Worm (Caenorhabditis elegans) whole organism, early embryonic: ENCODE data around the gene Y54G2A.13.
"Not testable (repeated sequence)": the region's sequence is repeated elsewhere in the genome, so short reads cannot be mapped to it uniquely, and the experiment has no call there.

Experiments
- B0310.2 ChIP-seq: sonication (generic microtip); optimal IDR thresholded peaks from 2 replicates; lab custom pipeline; 2016; ENCODE audit warnings: mild to moderate bottlenecking, missing genetic modification characterization, missing compliant biosample characterization
- F13C5.2 ChIP-seq: sonication (generic microtip); optimal IDR thresholded peaks from 2 replicates; lab custom pipeline; 2017; ENCODE audit warnings: mild to moderate bottlenecking, missing genetic modification characterization, inconsistent platforms, missing compliant biosample characterization
- aly-1 ChIP-seq: sonication (generic microtip); optimal IDR thresholded peaks from 2 replicates; lab custom pipeline; 2016; ENCODE audit warnings: missing genetic modification characterization, missing compliant biosample characterization
- ama-1 ChIP-seq: fragments of 150-350 bp; optimal IDR thresholded peaks from 2 replicates; lab custom pipeline; 2014
- ceh-13 ChIP-seq: fragments of 200-800 bp; sonication (Bioruptor generic); optimal IDR thresholded peaks from 2 replicates; lab custom pipeline; 2018; ENCODE audit warnings: mild to moderate bottlenecking, missing genetic modification characterization, missing compliant biosample characterization
- ceh-36 ChIP-seq: sonication (generic microtip); optimal IDR thresholded peaks from 2 replicates; lab custom pipeline; 2016; ENCODE audit warnings: missing genetic modification characterization, inconsistent platforms, missing compliant biosample characterization
- ets-7 ChIP-seq: sonication (generic microtip); optimal IDR thresholded peaks from 2 replicates; lab custom pipeline; 2016; ENCODE audit warnings: missing genotype, missing genetic modification characterization, missing compliant biosample characterization
- flt-1 ChIP-seq: fragments of 200-800 bp; sonication (Bioruptor generic); IDR thresholded peaks from 2 replicates; pipeline ENCODE4 v1.3.6; 2022; ENCODE audit warnings: missing genetic modification characterization, missing compliant biosample characterization
- hmbx-1 ChIP-seq: sonication (generic microtip); optimal IDR thresholded peaks from 2 replicates; lab custom pipeline; 2016; ENCODE audit warnings: mild to moderate bottlenecking, missing genetic modification characterization, missing compliant biosample characterization
- hmg-4 ChIP-seq: fragments of 200-800 bp; sonication (Bioruptor generic); optimal IDR thresholded peaks from 2 replicates; lab custom pipeline; 2018; ENCODE audit warnings: mild to moderate bottlenecking, missing genetic modification characterization, missing compliant biosample characterization
- hnd-1 ChIP-seq: sonication (generic microtip); optimal IDR thresholded peaks from 2 replicates; lab custom pipeline; 2016; ENCODE audit warnings: missing genetic modification characterization, missing compliant biosample characterization
- pes-1 ChIP-seq: fragments of 200-800 bp; sonication (Bioruptor generic); IDR thresholded peaks from 2 replicates; pipeline ENCODE4 v1.3.6; 2022; ENCODE audit warnings: missing genetic modification reagents, missing genetic modification characterization, missing compliant biosample characterization
- scrt-1 ChIP-seq: fragments of 200-800 bp; sonication (Bioruptor generic); IDR thresholded peaks from 2 replicates; pipeline ENCODE4 v1.3.6; 2022; ENCODE audit warnings: missing genetic modification characterization, missing compliant biosample characterization
- sea-1 ChIP-seq: fragments of 200-800 bp; sonication (Bioruptor generic); conservative IDR thresholded peaks from 2 replicates; pipeline ENCODE4 v1.3.6; 2022; ENCODE audit warnings: missing genetic modification characterization, missing compliant biosample characterization
- tbx-11 ChIP-seq: fragments of 200-800 bp; sonication (Bioruptor generic); IDR thresholded peaks from 2 replicates; pipeline ENCODE4 v1.3.6; 2022; ENCODE audit warnings: missing genetic modification characterization, missing compliant biosample characterization
- tbx-37 ChIP-seq: fragments of 200-800 bp; sonication (Bioruptor generic); conservative IDR thresholded peaks from 2 replicates; pipeline ENCODE4 v1.3.6; 2022; ENCODE audit warnings: missing genetic modification reagents, missing genetic modification characterization, missing compliant biosample characterization
- tra-4 ChIP-seq: sonication (generic microtip); optimal IDR thresholded peaks from 2 replicates; lab custom pipeline; 2017; ENCODE audit warnings: missing genetic modification characterization, missing compliant biosample characterization

Gene Y54G2A.13

DNA sequence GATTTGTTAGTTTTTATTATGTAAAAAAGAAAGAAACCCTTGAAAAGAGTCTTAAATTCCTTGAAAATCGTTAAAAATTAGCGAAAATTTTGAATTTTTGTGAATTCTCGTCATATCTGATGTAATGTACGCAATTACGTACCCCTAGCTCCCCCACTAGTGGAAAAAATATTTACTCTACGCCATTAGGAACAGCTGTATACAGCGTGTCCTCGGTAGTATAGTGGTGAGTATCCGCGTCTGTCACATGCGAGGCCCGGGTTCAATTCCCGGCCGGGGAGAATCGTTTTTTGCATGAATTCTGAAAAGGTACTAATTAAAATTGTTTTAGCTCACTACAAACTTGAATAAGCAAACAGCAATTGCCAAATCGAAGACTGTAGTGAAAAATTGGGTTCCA is 19.6 kb downstream of the Y54G2A.13 start:
- TF ChIP-seq hnd-1 (tag; lab: Kevin White, UChicago) (no peak), ceh-13 (no peak), ceh-36 (tag; lab: Kevin White, UChicago) (no peak), tbx-11 (GFP tag; lab: Robert Waterston, UW) (no peak), aly-1 (tag; lab: Kevin White, UChicago) (no peak), F13C5.2 (no peak), B0310.2 (tag; lab: Kevin White, UChicago) (no peak), flt-1 (no peak)

DNA sequence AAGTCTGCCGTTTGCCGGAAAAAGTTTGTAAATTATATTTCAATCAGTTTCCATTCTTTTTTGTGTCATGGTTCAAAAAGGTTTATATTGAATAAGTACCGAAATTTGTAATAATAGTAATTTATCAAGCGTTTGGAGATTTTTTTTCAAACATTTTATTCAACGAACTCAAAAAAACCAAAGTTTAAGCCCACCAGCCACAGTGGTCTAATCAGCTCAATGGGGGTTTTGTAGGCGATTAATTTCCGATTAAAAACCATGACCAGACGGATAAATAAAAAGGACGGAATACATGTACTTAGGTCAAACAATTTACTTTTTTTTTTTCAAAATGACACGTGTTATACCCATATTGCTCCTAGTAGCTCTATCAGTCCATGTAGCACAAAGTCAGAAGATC is 20.1 kb downstream of the Y54G2A.13 start, which contains the start of gene Y54G2A.10:
Gene Y54G2A.10, plus strand, starts transcription at position 301 of the 400 bp plus-strand sequence.
- TF ChIP-seq scrt-1 (GFP tag; lab: Robert Waterston, UW), result no peak
- no peak for TF ChIP-seq sea-1 (GFP tag; lab: Robert Waterston, UW)
- no peak for TF ChIP-seq ets-7 (tag; lab: Kevin White, UChicago)
- TF ChIP-seq pes-1, result no peak
- TF ChIP-seq tra-4, result no peak
- no peak for TF ChIP-seq ceh-13
- no peak for TF ChIP-seq flt-1
- TF ChIP-seq hnd-1 (tag; lab: Kevin White, UChicago), result no peak
- no peak for TF ChIP-seq tbx-37
- no peak for TF ChIP-seq B0310.2 (tag; lab: Kevin White, UChicago)
- TF ChIP-seq hmg-4 (GFP tag; lab: Kevin White, UChicago), result no peak
- no peak for TF ChIP-seq aly-1 (tag; lab: Kevin White, UChicago)
- no peak for TF ChIP-seq F13C5.2
- TF ChIP-seq ceh-36 (tag; lab: Kevin White, UChicago), result no peak
- TF ChIP-seq hmbx-1 (tag; lab: Kevin White, UChicago), result no peak
- no peak for TF ChIP-seq ama-1 (lab: Kevin White, UChicago)
- no peak for TF ChIP-seq tbx-11 (GFP tag; lab: Robert Waterston, UW)

DNA sequence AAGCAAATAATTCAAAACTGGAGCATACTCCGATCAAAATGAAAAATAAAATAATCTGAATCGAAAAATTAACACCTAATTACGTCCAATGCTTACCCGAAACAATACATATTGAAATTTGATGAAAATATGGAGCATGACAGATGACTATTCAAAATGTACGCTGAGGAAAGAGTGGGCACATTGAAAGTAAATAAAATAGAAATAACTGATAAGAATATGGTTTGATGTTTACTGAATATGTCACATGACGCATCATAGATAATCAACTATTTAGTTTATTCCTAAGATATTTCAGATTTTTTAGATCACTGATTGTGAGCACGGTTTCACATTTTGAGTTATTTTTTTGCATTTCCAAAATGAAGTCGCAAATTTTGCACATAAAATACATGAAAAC is 21.2 kb downstream of the Y54G2A.13 start, which contains the start of gene Y54G2A.52:
Gene Y54G2A.52, minus strand, starts transcription at position 348 of the 400 bp plus-strand sequence.
- no peak for TF ChIP-seq sea-1 (GFP tag; lab: Robert Waterston, UW)
- TF ChIP-seq hmbx-1 (tag; lab: Kevin White, UChicago), result no peak
- no peak for TF ChIP-seq ama-1 (lab: Kevin White, UChicago)
- TF ChIP-seq ceh-36 (tag; lab: Kevin White, UChicago), result no peak
- no peak for TF ChIP-seq ceh-13
- no peak for TF ChIP-seq hnd-1 (tag; lab: Kevin White, UChicago)
- no peak for TF ChIP-seq hmg-4 (GFP tag; lab: Kevin White, UChicago)
- TF ChIP-seq B0310.2 (tag; lab: Kevin White, UChicago), result no peak
- TF ChIP-seq F13C5.2, result no peak
- no peak for TF ChIP-seq ets-7 (tag; lab: Kevin White, UChicago)
- no peak for TF ChIP-seq scrt-1 (GFP tag; lab: Robert Waterston, UW)
- TF ChIP-seq aly-1 (tag; lab: Kevin White, UChicago), result no peak
- no peak for TF ChIP-seq tra-4
- no peak for TF ChIP-seq tbx-37
- TF ChIP-seq pes-1, result no peak

DNA sequence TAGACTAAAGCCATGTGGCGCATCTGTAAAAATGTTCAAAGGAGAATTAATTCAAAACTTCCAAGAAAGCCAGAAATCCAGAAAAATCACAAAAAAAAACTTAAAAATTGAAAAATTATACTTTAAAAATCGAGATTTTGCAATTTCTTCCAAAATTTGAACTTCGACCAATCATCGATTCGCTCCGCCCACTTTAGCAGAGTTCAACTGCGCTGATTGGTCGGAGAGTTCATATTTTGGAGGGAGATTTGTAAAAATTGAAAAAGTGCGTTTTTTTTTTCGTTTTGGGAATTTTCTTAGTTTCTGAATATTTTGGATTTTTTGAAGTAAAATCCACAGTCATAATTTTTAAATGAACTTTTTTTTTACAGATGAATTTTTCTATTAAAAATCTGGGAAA is 25.6 kb downstream of the Y54G2A.13 start:
- TF ChIP-seq tra-4 (no peak), ama-1 (lab: Kevin White, UChicago) (no peak), hnd-1 (tag; lab: Kevin White, UChicago) (no peak), B0310.2 (tag; lab: Kevin White, UChicago) (no peak), tbx-11 (GFP tag; lab: Robert Waterston, UW) (no peak), sea-1 (GFP tag; lab: Robert Waterston, UW) (no peak), scrt-1 (GFP tag; lab: Robert Waterston, UW) (no peak), F13C5.2 (no peak), aly-1 (tag; lab: Kevin White, UChicago) (no peak), tbx-37 (no peak), ceh-36 (tag; lab: Kevin White, UChicago) (no peak), hmbx-1 (tag; lab: Kevin White, UChicago) (no peak), flt-1 (no peak), ets-7 (tag; lab: Kevin White, UChicago) (no peak), pes-1 (no peak)

DNA sequence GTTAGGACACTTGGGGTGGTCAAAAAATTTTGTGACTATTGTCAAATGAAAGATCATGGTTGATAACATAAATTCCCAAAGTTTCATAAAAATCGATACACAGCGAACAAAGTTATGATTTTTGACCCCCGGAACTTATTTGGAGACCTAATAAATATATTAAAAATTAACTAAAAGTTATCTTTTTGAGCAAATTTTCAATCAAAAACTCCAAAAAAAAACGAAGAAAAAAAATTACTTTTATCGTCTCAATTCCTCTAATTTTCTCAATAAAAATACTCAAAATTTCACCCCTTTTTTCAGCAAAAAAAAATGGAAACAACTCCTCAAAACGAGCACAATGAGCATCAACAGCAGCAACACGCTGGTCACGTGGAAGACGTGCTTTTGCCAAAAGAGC is 31.1 kb downstream of the Y54G2A.13 start, which contains the start of gene atln-1:
Gene atln-1, plus strand, starts transcription at position 301 of the 400 bp plus-strand sequence.
- TF ChIP-seq ets-7 (tag; lab: Kevin White, UChicago); F13C5.2; aly-1 (tag; lab: Kevin White, UChicago): not testable (repeated sequence)

DNA sequence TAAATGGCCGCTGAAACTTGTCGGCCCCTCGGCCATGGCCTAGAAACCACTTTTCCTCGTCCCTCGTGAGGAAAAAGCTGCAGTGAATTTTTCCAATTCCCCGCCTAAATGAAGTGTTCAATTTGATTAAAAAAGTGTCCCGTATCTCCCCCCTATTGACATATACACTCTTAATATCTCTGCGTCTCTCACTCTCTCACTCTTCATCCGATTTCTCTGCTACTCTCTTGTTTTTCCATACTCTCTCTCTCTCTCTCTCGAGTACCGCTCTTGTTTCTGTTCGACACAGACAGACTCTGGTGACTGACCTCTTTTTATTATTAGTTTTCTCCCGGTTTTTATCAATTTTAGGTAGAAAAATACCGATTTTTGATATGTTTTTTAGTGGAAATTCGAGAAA is 34.5 kb downstream of the Y54G2A.13 start:
- TF ChIP-seq ama-1 (lab: Kevin White, UChicago) (no peak), F13C5.2 (no peak), sea-1 (GFP tag; lab: Robert Waterston, UW) (no peak), hmg-4 (GFP tag; lab: Kevin White, UChicago) (no peak), flt-1 (no peak), ceh-36 (tag; lab: Kevin White, UChicago) (no peak), tbx-11 (GFP tag; lab: Robert Waterston, UW) (no peak), B0310.2 (tag; lab: Kevin White, UChicago) (no peak), hnd-1 (tag; lab: Kevin White, UChicago) (no peak), hmbx-1 (tag; lab: Kevin White, UChicago) (no peak)

DNA sequence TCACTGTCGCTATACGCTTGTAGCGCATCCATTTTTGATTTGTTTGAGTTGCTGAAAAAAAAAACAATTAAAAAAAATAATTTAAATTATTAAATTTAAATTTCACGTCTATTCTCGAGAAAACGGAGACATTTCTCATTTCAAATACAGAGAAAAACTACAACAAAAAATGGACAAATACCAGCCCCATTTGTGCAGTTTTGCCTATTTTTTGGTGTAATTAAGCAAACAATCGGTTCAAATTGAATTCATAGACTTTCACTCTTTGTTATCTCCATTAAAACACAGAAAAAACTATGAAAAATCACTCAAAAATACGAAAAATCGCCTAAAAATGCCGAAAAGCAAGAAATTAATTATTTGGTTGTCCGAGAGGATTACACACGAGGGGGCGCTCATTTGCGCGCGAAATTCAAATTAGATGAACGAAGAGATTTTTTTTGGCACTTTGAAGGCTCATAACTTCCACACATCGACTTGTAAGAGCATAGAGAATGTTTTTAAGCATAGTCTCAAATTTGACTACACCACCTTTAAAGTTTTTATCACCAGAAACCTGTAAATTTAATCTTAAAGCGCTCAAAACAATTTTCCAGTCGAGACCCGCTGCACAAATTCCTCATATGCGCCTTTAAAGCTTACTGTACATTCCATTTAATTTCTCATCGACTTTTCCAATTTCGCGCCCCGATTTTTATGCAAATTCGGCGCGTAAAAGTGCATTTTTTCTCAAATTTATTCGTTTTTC is 36.6 kb downstream of the Y54G2A.13 start, which contains the start of gene Y54G2A.12:
Gene Y54G2A.12, minus strand, starts transcription at position 51 of the 748 bp plus-strand sequence.
- TF ChIP-seq sea-1 (GFP tag; lab: Robert Waterston, UW), result no peak
- TF ChIP-seq B0310.2 (tag; lab: Kevin White, UChicago), result no peak
